Worm (Caenorhabditis elegans) whole organism, L1 larva: ENCODE results near the gene xpo-1.
A peak's percentile ranks its signal among the peaks of the same experiment; 100 is the strongest.

Experiments
- C16A3.4 ChIP-seq: fragments of 150-350 bp; optimal IDR thresholded peaks from 2 replicates; lab custom pipeline; 2014; ENCODE audit warnings: missing biosample characterization, missing genetic modification characterization
- F16B12.6 ChIP-seq: fragments of 150-350 bp; optimal IDR thresholded peaks from 2 replicates; lab custom pipeline; 2014; ENCODE audit warnings: missing biosample characterization, missing genetic modification characterization
- Y116A8C.19 ChIP-seq: sonication (generic microtip); optimal IDR thresholded peaks from 2 replicates; lab custom pipeline; 2016; ENCODE audit warnings: missing compliant biosample characterization, missing genetic modification characterization, borderline replicate concordance
- aly-2 ChIP-seq: fragments of 150-350 bp; optimal IDR thresholded peaks from 2 replicates; lab custom pipeline; 2014; ENCODE audit warnings: missing biosample characterization, missing genetic modification characterization
- blmp-1 ChIP-seq: fragments of 150-350 bp; optimal IDR thresholded peaks from 2 replicates; lab custom pipeline; 2014; ENCODE audit warnings: missing biosample characterization, missing genetic modification characterization
- ceh-8 ChIP-seq: fragments of 200-800 bp; sonication (Bioruptor generic); optimal IDR thresholded peaks from 2 replicates; lab custom pipeline; 2018; ENCODE audit warnings: mild to moderate bottlenecking, missing genetic modification characterization, moderate library complexity, missing compliant biosample characterization
- ceh-82 ChIP-seq, 3 experiments: fragments of 150-350 bp in 1 of 3; sonication (generic microtip) in 2 of 3; optimal IDR thresholded peaks; 2 replicates each; lab custom pipeline; 2014 to 2017; ENCODE audit warnings: missing biosample characterization in 3 of 3, missing genetic modification characterization in 3 of 3
- dpl-1 ChIP-seq, 3 experiments: fragments of 150-350 bp in 2 of 3; sonication (generic microtip) in 1 of 3; optimal IDR thresholded peaks; 2 replicates each; lab custom pipeline; 2014 to 2017; ENCODE audit warnings: missing biosample characterization in 3 of 3, missing genetic modification characterization in 3 of 3, missing genetic modification reagents in 3 of 3
- efl-1 ChIP-seq, 4 experiments: fragments of 150-350 bp; optimal IDR thresholded peaks in 3 of 4; peaks in 1 of 4; 1 replicate in 1 of 4; 2 replicates in 3 of 4; lab custom pipeline; 2014; ENCODE audit warnings: missing biosample characterization in 2 of 4, missing genetic modification characterization in 2 of 4, missing genetic modification reagents in 2 of 4
- egl-27 ChIP-seq, 2 experiments: fragments of 150-350 bp in 1 of 2; sonication (generic microtip); optimal IDR thresholded peaks; 3 replicates each; lab custom pipeline; 2017 to 2018; ENCODE audit warnings: missing biosample characterization in 2 of 2, missing genetic modification characterization in 2 of 2, missing genetic modification reagents in 2 of 2
- elt-2 ChIP-seq: sonication (generic microtip); optimal IDR thresholded peaks from 2 replicates; lab custom pipeline; 2016; ENCODE audit warnings: missing genetic modification characterization, mild to moderate bottlenecking, inconsistent platforms, missing compliant biosample characterization, missing genetic modification reagents
- elt-3 ChIP-seq, 6 experiments: fragments of 150-350 bp in 1 of 6; sonication (generic microtip); optimal IDR thresholded peaks; 2 replicates each; lab custom pipeline; 2017 to 2018; ENCODE audit warnings: missing biosample characterization in 6 of 6, missing genetic modification characterization in 6 of 6, inconsistent platforms in 1 of 6
- fkh-10 ChIP-seq: sonication (generic microtip); optimal IDR thresholded peaks from 2 replicates; lab custom pipeline; 2017; ENCODE audit warnings: missing biosample characterization, missing genetic modification reagents, missing genetic modification characterization
- fkh-8 ChIP-seq: sonication (generic microtip); optimal IDR thresholded peaks from 2 replicates; lab custom pipeline; 2016; ENCODE audit warnings: mild to moderate bottlenecking, missing genetic modification characterization, missing compliant biosample characterization
- hlh-4 ChIP-seq: sonication (generic microtip); optimal IDR thresholded peaks from 2 replicates; lab custom pipeline; 2016; ENCODE audit warnings: mild to moderate bottlenecking, missing genetic modification characterization, missing compliant biosample characterization
- irx-1 ChIP-seq: sonication (generic microtip); optimal IDR thresholded peaks from 2 replicates; lab custom pipeline; 2016; ENCODE audit warnings: missing genetic modification characterization, missing compliant biosample characterization
- isw-1 ChIP-seq: fragments of 200-800 bp; sonication (Bioruptor generic); IDR thresholded peaks from 2 replicates; pipeline ENCODE4 v1.3.6; 2022; ENCODE audit warnings: missing genetic modification characterization, missing compliant biosample characterization
- lin-13 ChIP-seq: fragments of 150-350 bp; optimal IDR thresholded peaks from 2 replicates; lab custom pipeline; 2014; ENCODE audit warnings: missing biosample characterization, missing genetic modification reagents, missing genetic modification characterization
- lin-14 ChIP-seq: fragments of 200-800 bp; sonication (Bioruptor generic); optimal IDR thresholded peaks from 2 replicates; lab custom pipeline; 2018; ENCODE audit warnings: mild to moderate bottlenecking, missing genetic modification characterization, moderate library complexity, missing compliant biosample characterization
- lin-15B ChIP-seq: fragments of 150-350 bp; sonication (generic microtip); optimal IDR thresholded peaks from 3 replicates; lab custom pipeline; 2014; ENCODE audit warnings: missing biosample characterization, missing genetic modification characterization
- lin-35 ChIP-seq, 2 experiments: fragments of 150-350 bp; optimal IDR thresholded peaks; 2 replicates each; lab custom pipeline; 2014; ENCODE audit warnings: missing biosample characterization in 2 of 2, missing genetic modification characterization in 2 of 2, missing genetic modification reagents in 2 of 2
- lir-3 ChIP-seq: sonication (generic microtip); optimal IDR thresholded peaks from 2 replicates; lab custom pipeline; 2016; ENCODE audit warnings: mild to moderate bottlenecking, missing genetic modification characterization, moderate library complexity, missing compliant biosample characterization; ENCODE audit not compliant: poor library complexity
- lsy-2 ChIP-seq, 2 experiments: fragments of 150-350 bp; optimal IDR thresholded peaks; 2 replicates each; lab custom pipeline; 2014; ENCODE audit warnings: missing biosample characterization in 2 of 2, missing genetic modification characterization in 2 of 2
- mab-9 ChIP-seq: fragments of 200-800 bp; sonication (Bioruptor generic); IDR thresholded peaks from 2 replicates; pipeline ENCODE4 v1.3.6; 2022; ENCODE audit warnings: missing genetic modification reagents, missing genetic modification characterization, missing compliant biosample characterization
- mdl-1 ChIP-seq, 2 experiments: fragments of 150-350 bp; optimal IDR thresholded peaks; 2 replicates each; lab custom pipeline; 2014 to 2017; ENCODE audit warnings: missing biosample characterization in 2 of 2, missing genetic modification characterization in 2 of 2, inconsistent platforms in 1 of 2
- mep-1 ChIP-seq: fragments of 150-350 bp; optimal IDR thresholded peaks from 2 replicates; lab custom pipeline; 2014; ENCODE audit warnings: missing biosample characterization, missing genetic modification characterization
- nhr-19 ChIP-seq: fragments of 200-800 bp; sonication (Bioruptor generic); conservative IDR thresholded peaks from 2 replicates; pipeline ENCODE4 v1.3.6; 2022; ENCODE audit warnings: missing genetic modification characterization, missing compliant biosample characterization
- nhr-20 ChIP-seq: sonication (generic microtip); optimal IDR thresholded peaks from 2 replicates; lab custom pipeline; 2016; ENCODE audit warnings: mild to moderate bottlenecking, missing genetic modification characterization, missing compliant biosample characterization
- nhr-47 ChIP-seq: sonication (generic microtip); optimal IDR thresholded peaks from 2 replicates; lab custom pipeline; 2016; ENCODE audit warnings: mild to moderate bottlenecking, missing genetic modification characterization, moderate library complexity, missing compliant biosample characterization
- nhr-71 ChIP-seq: sonication (generic microtip); optimal IDR thresholded peaks from 2 replicates; lab custom pipeline; 2016; ENCODE audit warnings: mild to moderate bottlenecking, missing genetic modification characterization, moderate library complexity, missing compliant biosample characterization
- nhr-76 ChIP-seq: sonication (generic microtip); optimal IDR thresholded peaks from 2 replicates; lab custom pipeline; 2017; ENCODE audit warnings: missing biosample characterization, missing genetic modification characterization
- nhr-77 ChIP-seq: fragments of 150-350 bp; optimal IDR thresholded peaks from 2 replicates; lab custom pipeline; 2014; ENCODE audit warnings: missing biosample characterization, missing genetic modification characterization
- nhr-85 ChIP-seq: sonication (generic microtip); peaks from one replicate; lab custom pipeline; 2016; ENCODE audit warnings: missing genetic modification characterization, inconsistent platforms, missing compliant biosample characterization
- nhr-90 ChIP-seq: sonication (generic microtip); optimal IDR thresholded peaks from 2 replicates; lab custom pipeline; 2016; ENCODE audit warnings: mild to moderate bottlenecking, missing genetic modification characterization, missing compliant biosample characterization; ENCODE audit not compliant: poor library complexity
- pax-3 ChIP-seq: fragments of 200-800 bp; sonication (Bioruptor generic); optimal IDR thresholded peaks from 2 replicates; lab custom pipeline; 2018; ENCODE audit warnings: mild to moderate bottlenecking, missing genetic modification characterization, moderate library complexity, missing compliant biosample characterization
- rnt-1 ChIP-seq: sonication (generic microtip); optimal IDR thresholded peaks from 2 replicates; lab custom pipeline; 2016; ENCODE audit warnings: mild to moderate bottlenecking, missing genetic modification characterization, moderate library complexity, missing compliant biosample characterization
- skn-1 ChIP-seq: fragments of 150-350 bp; optimal IDR thresholded peaks from 2 replicates; lab custom pipeline; 2014; ENCODE audit warnings: missing biosample characterization, missing genetic modification characterization
- snpc-4 ChIP-seq: fragments of 150-350 bp; optimal IDR thresholded peaks from 2 replicates; lab custom pipeline; 2014; ENCODE audit warnings: missing biosample characterization, missing genetic modification characterization
- snu-23 ChIP-seq: sonication (generic microtip); optimal IDR thresholded peaks from 2 replicates; lab custom pipeline; 2016; ENCODE audit warnings: missing genetic modification characterization, missing compliant biosample characterization
- sptf-1 ChIP-seq: fragments of 150-350 bp; optimal IDR thresholded peaks from 2 replicates; lab custom pipeline; 2014; ENCODE audit warnings: missing biosample characterization, missing genetic modification characterization
- sup-37 ChIP-seq: fragments of 200-800 bp; sonication (Bioruptor generic); optimal IDR thresholded peaks from 2 replicates; lab custom pipeline; 2018; ENCODE audit warnings: mild to moderate bottlenecking, missing genetic modification characterization, missing compliant biosample characterization
- swsn-7 ChIP-seq: sonication (generic microtip); optimal IDR thresholded peaks from 2 replicates; lab custom pipeline; 2016; ENCODE audit warnings: missing genetic modification characterization, missing compliant biosample characterization
- tbx-2 ChIP-seq: sonication (generic microtip); optimal IDR thresholded peaks from 2 replicates; lab custom pipeline; 2016; ENCODE audit warnings: missing genetic modification characterization, missing compliant biosample characterization
- unc-130 ChIP-seq: fragments of 150-350 bp; optimal IDR thresholded peaks from 2 replicates; lab custom pipeline; 2017; ENCODE audit warnings: missing biosample characterization, missing genetic modification characterization, inconsistent platforms
- unc-86 ChIP-seq: sonication (generic microtip); optimal IDR thresholded peaks from 2 replicates; lab custom pipeline; 2016; ENCODE audit warnings: missing genetic modification characterization, missing compliant biosample characterization
- vab-15 ChIP-seq: sonication (generic microtip); optimal IDR thresholded peaks from 2 replicates; lab custom pipeline; 2017; ENCODE audit warnings: missing genotype, mild to moderate bottlenecking, missing genetic modification characterization, missing compliant biosample characterization
- xbp-1 ChIP-seq: sonication (generic microtip); optimal IDR thresholded peaks from 2 replicates; lab custom pipeline; 2016; ENCODE audit warnings: missing genetic modification characterization, missing compliant biosample characterization
- zag-1 ChIP-seq: fragments of 150-350 bp; optimal IDR thresholded peaks from 2 replicates; lab custom pipeline; 2014; ENCODE audit warnings: missing biosample characterization, missing genetic modification characterization

Gene xpo-1

DNA sequence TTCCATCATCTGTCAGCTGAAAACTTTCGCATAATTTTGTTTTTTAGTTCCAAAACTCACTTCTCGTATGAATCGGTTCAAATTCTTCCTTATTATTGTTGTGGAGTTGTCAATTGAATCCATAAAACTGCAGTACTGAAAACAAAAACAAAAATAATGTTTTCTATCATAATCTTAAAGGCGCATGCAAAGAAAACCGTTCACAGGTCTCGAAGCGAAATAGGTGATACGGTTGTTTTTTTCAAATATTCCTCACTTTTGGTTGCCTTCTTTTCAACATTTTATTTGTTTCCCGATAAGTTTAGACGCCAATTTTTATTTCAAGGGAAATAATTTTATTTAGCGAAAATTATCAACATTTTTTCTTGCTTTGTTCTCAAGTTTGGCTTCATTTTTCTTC is 1.3 kb upstream of the xpo-1 start:
- TF ChIP-seq sptf-1 (tag; lab: Kevin White, UChicago) (no peak), egl-27 (tag; optimal IDR thresholded peaks at IDR 0.05; lab: Kevin White, UChicago) (no peak), lin-14 (GFP tag; lab: Kevin White, UChicago) (no peak), pax-3 (tag; lab: Kevin White, UChicago) (no peak), aly-2 (tag; lab: Kevin White, UChicago) (no peak), isw-1 (no peak)

ce11 chrV:7804064-7804800 is 632 bp upstream of the xpo-1 start, which contains the start of gene uvs-1:
Gene uvs-1 (minus strand): TSS chrV:7804208.
- TF ChIP-seq C16A3.4 (tag; lab: Kevin White, UChicago): peak; percentile 47
- TF ChIP-seq lin-13 (GFP tag; lab: Kevin White, UChicago): peak; percentile 26
- TF ChIP-seq nhr-71 (tag; lab: Kevin White, UChicago): peak; percentile 77
- TF ChIP-seq skn-1 (tag; lab: Kevin White, UChicago): peak; percentile 48
- TF ChIP-seq unc-86 (tag; lab: Kevin White, UChicago): peak; percentile 8
- TF ChIP-seq lin-35 (GFP tag; optimal IDR thresholded peaks at IDR 0.05; lab: Kevin White, UChicago): peak; percentile 50 to 57
- TF ChIP-seq nhr-76 (tag; lab: Kevin White, UChicago): no peak
- TF ChIP-seq hlh-4 (tag; lab: Kevin White, UChicago): no peak
- peak; percentile 66 for TF ChIP-seq fkh-8 (tag; lab: Kevin White, UChicago)
- TF ChIP-seq nhr-20 (tag; lab: Kevin White, UChicago): peak; percentile 65
- no peak for TF ChIP-seq lir-3 (tag; lab: Kevin White, UChicago)
- TF ChIP-seq nhr-77 (tag; lab: Kevin White, UChicago): peak; percentile 24
- TF ChIP-seq efl-1 (optimal IDR thresholded peaks at IDR 0.05; lab: Kevin White, UChicago): peak; percentile 38 to 48
- TF ChIP-seq efl-1 (GFP tag; optimal IDR thresholded peaks at IDR 0.05 in 1 of 2; lab: Kevin White, UChicago): peak; percentile 33 to 95
- TF ChIP-seq lin-14 (GFP tag; lab: Kevin White, UChicago): peak; percentile 78
- TF ChIP-seq mep-1 (tag; lab: Kevin White, UChicago): peak; percentile 57
- TF ChIP-seq nhr-85: peak; percentile 91
- TF ChIP-seq rnt-1 (tag; lab: Kevin White, UChicago): peak; percentile 37
- peak; percentile 63 for TF ChIP-seq unc-130 (tag; lab: Kevin White, UChicago)
- peak; percentile 57 for TF ChIP-seq nhr-47
- peak; percentile 41 for TF ChIP-seq tbx-2 (tag; lab: Kevin White, UChicago)
- peak in 2 of 3 experiments; percentile 20 to 78 for TF ChIP-seq ceh-82 (tag; optimal IDR thresholded peaks at IDR 0.05; lab: Kevin White, UChicago)
- TF ChIP-seq elt-3 (tag; optimal IDR thresholded peaks at IDR 0.05; lab: Kevin White, UChicago): peak in 1 of 6 experiments; percentile 35
- TF ChIP-seq sup-37 (GFP tag; lab: Kevin White, UChicago): peak; percentile 57
- peak; percentile 64 for TF ChIP-seq nhr-90
- 0 out of 2 replicates have a peak, but pooled peaks have one; percentile 18 for TF ChIP-seq mab-9 (GFP tag; lab: Robert Waterston, UW)
- TF ChIP-seq swsn-7: no peak
- peak; percentile 28 for TF ChIP-seq F16B12.6
- no peak for TF ChIP-seq ceh-8 (GFP tag; lab: Kevin White, UChicago)
- TF ChIP-seq egl-27 (tag; optimal IDR thresholded peaks at IDR 0.05; lab: Kevin White, UChicago): no peak
- peak; percentile 37 for TF ChIP-seq xbp-1 (tag; lab: Kevin White, UChicago)
- peak; percentile 17 for TF ChIP-seq fkh-10 (GFP tag; lab: Kevin White, UChicago)
- TF ChIP-seq snpc-4: peak; percentile 33
- peak in 1 of 2 experiments; percentile 69 for TF ChIP-seq mdl-1 (tag; optimal IDR thresholded peaks at IDR 0.05; lab: Kevin White, UChicago)
- peak; percentile 79 for TF ChIP-seq blmp-1 (tag; lab: Kevin White, UChicago)
- peak; percentile 64 for TF ChIP-seq vab-15 (tag; lab: Kevin White, UChicago)
- no peak for TF ChIP-seq zag-1
- TF ChIP-seq snu-23 (GFP tag; lab: Kevin White, UChicago): peak; percentile 40
- peak; percentile 33 to 73 (median 38) for TF ChIP-seq dpl-1 (GFP tag; optimal IDR thresholded peaks at IDR 0.05; lab: Kevin White, UChicago)
- peak; percentile 20 to 43 for TF ChIP-seq lsy-2 (tag; optimal IDR thresholded peaks at IDR 0.05; lab: Kevin White, UChicago)
- peak; percentile 46 for TF ChIP-seq irx-1 (tag; lab: Kevin White, UChicago)
- no peak for TF ChIP-seq Y116A8C.19 (tag; lab: Kevin White, UChicago)
- peak; percentile 38 for TF ChIP-seq elt-2 (tag; lab: Kevin White, UChicago)
- TF ChIP-seq lin-15B (tag; lab: Kevin White, UChicago): peak; percentile 59
- TF ChIP-seq nhr-19: peak; percentile 69
